Fruit fly (Drosophila melanogaster) S2 (cell line): Measurements from ENCODE around the gene Dscam2.

Experiments
- CG8478 ChIP-seq: fragments of >200 bp; optimal IDR thresholded peaks from 2 replicates; lab custom pipeline; 2018
- CTCF ChIP-seq, 2 experiments: fragments of >200 bp; optimal IDR thresholded peaks; 2 replicates each; lab custom pipeline; 2018

dm6 chr3L:7143283-7143682 is 46.4 kb downstream of the Dscam2 start:
- no peak for TF ChIP-seq CTCF (optimal IDR thresholded peaks at IDR 0.05; lab: Kevin White, UChicago)
- TF ChIP-seq CG8478 (lab: Kevin White, UChicago): no peak
